Worm (Caenorhabditis elegans) whole organism, young adult: ENCODE measurements around the gene Y62H9A.4.

ENCODE experiments used
- B0019.2 ChIP-seq: fragments of 200-800 bp; sonication (Bioruptor generic); conservative IDR thresholded peaks from 2 replicates; pipeline ENCODE4 v1.3.6; 2022; ENCODE audit warnings: missing genetic modification reagents, missing genetic modification characterization, missing compliant biosample characterization
- F49E8.2 ChIP-seq: sonication (generic microtip); optimal IDR thresholded peaks from 3 replicates; lab custom pipeline; 2017; ENCODE audit warnings: missing genetic modification characterization, mild to moderate bottlenecking, missing compliant biosample characterization, antibody characterized with exemption, moderate library complexity; ENCODE audit not compliant: insufficient read depth
- F52B5.7 ChIP-seq: sonication (generic microtip); optimal IDR thresholded peaks from 2 replicates; lab custom pipeline; 2016; ENCODE audit warnings: mild to moderate bottlenecking, missing genetic modification characterization, missing compliant biosample characterization
- F57C9.4 ChIP-seq: sonication (generic microtip); optimal IDR thresholded peaks from 2 replicates; lab custom pipeline; 2017; ENCODE audit warnings: mild to moderate bottlenecking, missing genetic modification characterization, missing compliant biosample characterization
- K12H6.12 ChIP-seq: fragments of 200-800 bp; sonication (Bioruptor generic); optimal IDR thresholded peaks from 2 replicates; lab custom pipeline; 2018; ENCODE audit warnings: mild to moderate bottlenecking, missing genetic modification characterization, missing compliant biosample characterization
- Y79H2A.3 ChIP-seq: fragments of 200-800 bp; sonication (Bioruptor generic); conservative IDR thresholded peaks from 2 replicates; pipeline ENCODE4 v1.3.6; 2022; ENCODE audit warnings: missing genetic modification reagents, missing genetic modification characterization, missing compliant biosample characterization
- efl-1 ChIP-seq: fragments of 150-350 bp; optimal IDR thresholded peaks from 2 replicates; lab custom pipeline; 2014; ENCODE audit warnings: missing biosample characterization, missing genetic modification reagents, missing genetic modification characterization
- egl-44 ChIP-seq: fragments of 200-800 bp; sonication (Bioruptor generic); IDR thresholded peaks from 2 replicates; pipeline ENCODE4 v1.3.6; 2022; ENCODE audit warnings: missing genetic modification reagents, missing genetic modification characterization, missing compliant biosample characterization
- lag-1 ChIP-seq: fragments of 200-800 bp; sonication (Bioruptor generic); IDR thresholded peaks from 2 replicates; pipeline ENCODE4 v1.3.6; 2022; ENCODE audit warnings: missing genetic modification reagents, missing genetic modification characterization, missing compliant biosample characterization
- lin-40 ChIP-seq: sonication (generic microtip); optimal IDR thresholded peaks from 2 replicates; lab custom pipeline; 2016; ENCODE audit warnings: missing genetic modification characterization, mild to moderate bottlenecking, missing compliant biosample characterization, missing genotype, missing genetic modification reagents
- madf-10 ChIP-seq: sonication (generic microtip); optimal IDR thresholded peaks from 2 replicates; lab custom pipeline; 2016; ENCODE audit warnings: mild to moderate bottlenecking, missing genetic modification characterization, missing compliant biosample characterization
- mcd-1 ChIP-seq: fragments of 200-800 bp; sonication (Bioruptor generic); IDR thresholded peaks from 2 replicates; pipeline ENCODE4 v1.3.6; 2022; ENCODE audit warnings: missing genetic modification reagents, missing genetic modification characterization, missing compliant biosample characterization
- rec-8 ChIP-seq, 2 experiments: sonication (generic microtip); optimal IDR thresholded peaks; 2 replicates each; lab custom pipeline; 2016; ENCODE audit warnings: mild to moderate bottlenecking in 2 of 2, missing genetic modification characterization in 2 of 2, missing genetic modification reagents in 2 of 2, missing genotype in 2 of 2, missing biosample characterization in 1 of 2, missing compliant biosample characterization in 1 of 2, moderate library complexity in 1 of 2
- ztf-28 ChIP-seq: fragments of 200-800 bp; sonication (Bioruptor generic); IDR thresholded peaks from 2 replicates; pipeline ENCODE4 v1.3.6; 2022; ENCODE audit warnings: missing genetic modification reagents, missing genetic modification characterization, missing compliant biosample characterization

ce11 chrX:11875260-11875659, 4.7 kb upstream of the Y62H9A.4 start, which contains the start of gene Y62H9A.1:
- TF ChIP-seq K12H6.12 (no peak), mcd-1 (GFP tag; lab: Robert Waterston, UW) (no peak), F57C9.4 (tag; lab: Kevin White, UChicago) (no peak), lin-40 (tag; lab: Kevin White, UChicago) (no peak), ztf-28 (no peak), F49E8.2 (no peak), Y79H2A.3 (GFP tag; lab: Robert Waterston, UW) (no peak), efl-1 (no peak), egl-44 (GFP tag; lab: Robert Waterston, UW) (no peak), rec-8 (tag; optimal IDR thresholded peaks at IDR 0.05; lab: Kevin White, UChicago) (no peak), F52B5.7 (tag; lab: Kevin White, UChicago) (no peak), madf-10 (no peak), B0019.2 (no peak), lag-1 (no peak)
